Fruit fly (Drosophila melanogaster) whole organism, wandering third instar larva: ENCODE data around the gene tgo.
A peak's percentile ranks its signal among the peaks of the same experiment; 100 is the strongest.

Experiments
- foxo ChIP-seq, 2 experiments: fragments of 200-800 bp; sonication (Bioruptor generic); optimal IDR thresholded peaks; 2 replicates in 1 of 2; 3 replicates in 1 of 2; lab custom pipeline; 2016 to 2017; ENCODE audit warnings: missing biosample characterization in 2 of 2, missing genetic modification characterization in 2 of 2
- jim ChIP-seq: fragments of 175-275, 200-325 bp; sonication (Bioruptor generic); optimal IDR thresholded peaks from 2 replicates; lab custom pipeline; 2016; ENCODE audit warnings: missing biosample characterization, mild to moderate bottlenecking, missing genetic modification characterization

DNA sequence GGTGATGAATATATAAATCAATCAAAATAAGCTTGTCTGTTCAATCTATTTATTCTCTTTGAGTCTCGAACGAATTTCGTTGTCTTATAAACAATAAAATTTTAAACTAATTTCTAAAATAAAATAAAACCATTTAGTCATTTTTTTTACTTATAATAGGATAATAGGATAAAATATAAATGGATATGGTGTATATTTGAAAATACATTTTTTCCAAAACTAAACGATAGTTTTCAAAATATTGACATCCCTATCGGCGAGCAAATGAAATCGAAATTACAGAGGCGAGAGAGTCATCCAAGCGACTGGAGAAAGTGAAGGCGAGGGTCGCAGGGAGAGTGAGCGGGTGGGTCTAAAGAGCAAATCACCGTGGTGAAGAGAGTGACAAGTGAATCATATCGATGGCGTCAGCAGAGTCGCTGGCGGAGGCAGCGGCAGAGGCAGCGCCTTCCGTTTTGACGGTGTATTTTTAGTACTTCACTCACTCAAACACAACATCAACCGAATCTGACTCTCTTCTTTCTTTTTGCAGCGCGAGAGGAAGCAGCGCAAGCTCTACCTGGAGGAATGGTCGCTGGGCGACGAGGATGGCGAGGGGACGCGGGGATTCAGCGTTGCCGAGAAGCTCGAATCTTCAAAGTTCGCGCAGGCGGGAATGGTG, 37.7 kb upstream of the tgo start:
- TF ChIP-seq jim (GFP tag; lab: Kevin White, UChicago) (no peak), foxo (GFP tag; optimal IDR thresholded peaks at IDR 0.05; lab: Kevin White, UChicago) (peak in 1 of 2 experiments; percentile 94)
